Worm (Caenorhabditis elegans) whole organism, young adult: Measurements from ENCODE around the gene bas-1.
A peak's percentile ranks its signal among the peaks of the same experiment; 100 is the strongest.

Experiments
- F55B11.4 ChIP-seq: sonication (generic microtip); optimal IDR thresholded peaks from 2 replicates; lab custom pipeline; 2016; ENCODE audit warnings: missing compliant biosample characterization, missing genetic modification characterization, borderline replicate concordance; ENCODE audit not compliant: insufficient read depth
- K12H6.12 ChIP-seq: fragments of 200-800 bp; sonication (Bioruptor generic); optimal IDR thresholded peaks from 2 replicates; lab custom pipeline; 2018; ENCODE audit warnings: mild to moderate bottlenecking, missing genetic modification characterization, missing compliant biosample characterization
- Y53G8AR.9 ChIP-seq: fragments of 200-800 bp; sonication (Bioruptor generic); conservative IDR thresholded peaks from 2 replicates; pipeline ENCODE4 v1.3.6; 2022; ENCODE audit warnings: missing genetic modification reagents, missing genetic modification characterization, missing compliant biosample characterization
- ZK185.1 ChIP-seq: sonication (generic microtip); optimal IDR thresholded peaks from 2 replicates; lab custom pipeline; 2016; ENCODE audit warnings: mild to moderate bottlenecking, missing genetic modification characterization, missing compliant biosample characterization; ENCODE audit not compliant: poor library complexity, severe bottlenecking
- aptf-3 ChIP-seq: fragments of 200-800 bp; sonication (Bioruptor generic); IDR thresholded peaks from 2 replicates; pipeline ENCODE4 v1.3.6; 2022; ENCODE audit warnings: missing genetic modification characterization, missing compliant biosample characterization
- attf-3 ChIP-seq: fragments of 200-800 bp; sonication (Bioruptor generic); conservative IDR thresholded peaks from 2 replicates; pipeline ENCODE4 v1.3.6; 2022; ENCODE audit warnings: missing genetic modification reagents, missing genetic modification characterization, missing compliant biosample characterization
- bed-1 ChIP-seq: fragments of 200-800 bp; sonication (Bioruptor generic); IDR thresholded peaks from 2 replicates; pipeline ENCODE4 v1.3.6; 2022; ENCODE audit warnings: missing genetic modification reagents, missing genetic modification characterization, missing compliant biosample characterization
- bed-2 ChIP-seq: fragments of 200-800 bp; sonication (Bioruptor generic); IDR thresholded peaks from 2 replicates; pipeline ENCODE4 v1.3.6; 2022; ENCODE audit warnings: missing genetic modification reagents, missing genetic modification characterization, missing compliant biosample characterization
- cebp-1 ChIP-seq, 2 experiments: fragments of 200-800 bp in 1 of 2; sonication (Bioruptor generic) in 1 of 2; sonication (generic microtip) in 1 of 2; IDR thresholded peaks in 1 of 2; optimal IDR thresholded peaks in 1 of 2; 2 replicates each; pipeline versions ENCODE4 v1.3.6 to Lab custom; 2017 to 2022; ENCODE audit warnings: missing compliant biosample characterization in 2 of 2, missing genetic modification characterization in 2 of 2, mild to moderate bottlenecking in 1 of 2, missing genetic modification reagents in 1 of 2, moderate library complexity in 1 of 2
- cebp-2 ChIP-seq: fragments of 200-800 bp; sonication (Bioruptor generic); IDR thresholded peaks from 2 replicates; pipeline ENCODE4 v1.3.6; 2022; ENCODE audit warnings: missing genetic modification characterization, missing compliant biosample characterization
- ceh-27 ChIP-seq: fragments of 200-800 bp; sonication (Bioruptor generic); optimal IDR thresholded peaks from 2 replicates; lab custom pipeline; 2018; ENCODE audit warnings: mild to moderate bottlenecking, missing genetic modification characterization, moderate library complexity, missing compliant biosample characterization
- ceh-40 ChIP-seq: fragments of 200-800 bp; sonication (Bioruptor generic); IDR thresholded peaks from 2 replicates; pipeline ENCODE4 v1.3.6; 2022; ENCODE audit warnings: missing genetic modification characterization, missing compliant biosample characterization
- ceh-91 ChIP-seq: fragments of 200-800 bp; sonication (Bioruptor generic); IDR thresholded peaks from 2 replicates; pipeline ENCODE4 v1.3.6; 2022; ENCODE audit warnings: missing genetic modification reagents, missing genetic modification characterization, missing compliant biosample characterization
- him-1 ChIP-seq: sonication (generic microtip); optimal IDR thresholded peaks from 2 replicates; lab custom pipeline; 2016; ENCODE audit warnings: missing genotype, missing genetic modification reagents, missing genetic modification characterization, missing compliant biosample characterization
- hmg-1.2 ChIP-seq: fragments of 200-800 bp; sonication (Bioruptor generic); IDR thresholded peaks from 2 replicates; pipeline ENCODE4 v1.3.6; 2022; ENCODE audit warnings: missing genetic modification reagents, missing genetic modification characterization, missing compliant biosample characterization
- hsf-1 ChIP-seq: fragments of 200-800 bp; sonication (Bioruptor generic); IDR thresholded peaks from 2 replicates; pipeline ENCODE4 v1.3.6; 2022; ENCODE audit warnings: missing genetic modification reagents, missing genetic modification characterization, missing compliant biosample characterization
- let-607 ChIP-seq, 2 experiments: fragments of 200-800 bp in 1 of 2; sonication (Bioruptor generic) in 1 of 2; sonication (generic microtip) in 1 of 2; optimal IDR thresholded peaks; 2 replicates each; lab custom pipeline; 2016 to 2018; ENCODE audit warnings: mild to moderate bottlenecking in 2 of 2, missing compliant biosample characterization in 2 of 2, missing genetic modification characterization in 2 of 2, moderate library complexity in 2 of 2, missing genotype in 1 of 2
- madf-8 ChIP-seq: fragments of 200-800 bp; sonication (Bioruptor generic); conservative IDR thresholded peaks from 2 replicates; pipeline ENCODE4 v1.3.6; 2022; ENCODE audit warnings: missing genetic modification reagents, missing genetic modification characterization, missing compliant biosample characterization
- nhr-80 ChIP-seq: sonication (generic microtip); optimal IDR thresholded peaks from 2 replicates; lab custom pipeline; 2016; ENCODE audit warnings: missing genetic modification characterization, missing compliant biosample characterization
- repo-1 ChIP-seq: sonication (generic microtip); optimal IDR thresholded peaks from 2 replicates; lab custom pipeline; 2017; ENCODE audit warnings: mild to moderate bottlenecking, missing genetic modification characterization, missing compliant biosample characterization
- rpc-1 ChIP-seq, 2 experiments: fragments of 150-350 bp in 1 of 2; sonication (generic microtip) in 1 of 2; optimal IDR thresholded peaks; 2 replicates each; lab custom pipeline; 2014 to 2018; ENCODE audit warnings: missing biosample characterization in 1 of 2, missing genetic modification characterization in 1 of 2, missing genetic modification reagents in 1 of 2, missing genotype in 1 of 2
- sdz-38 ChIP-seq: sonication (generic microtip); optimal IDR thresholded peaks from 2 replicates; lab custom pipeline; 2016; ENCODE audit warnings: missing genotype, missing genetic modification characterization, missing compliant biosample characterization
- snpc-1.1 ChIP-seq: sonication (generic microtip); optimal IDR thresholded peaks from 2 replicates; lab custom pipeline; 2017; ENCODE audit warnings: missing genetic modification characterization, mild to moderate bottlenecking, missing compliant biosample characterization, antibody characterized with exemption, moderate library complexity, missing genotype, missing genetic modification reagents; ENCODE audit not compliant: insufficient read depth
- snpc-3.4 ChIP-seq: sonication (generic microtip); optimal IDR thresholded peaks from 2 replicates; lab custom pipeline; 2017; ENCODE audit warnings: missing genetic modification characterization, mild to moderate bottlenecking, missing compliant biosample characterization, antibody characterized with exemption, moderate library complexity, missing genotype, missing genetic modification reagents
- xnd-1 ChIP-seq: sonication (generic microtip); optimal IDR thresholded peaks from 2 replicates; lab custom pipeline; 2016; ENCODE audit warnings: missing genotype, missing genetic modification reagents, missing genetic modification characterization, missing compliant biosample characterization
- zfh-2 ChIP-seq: fragments of 200-800 bp; sonication (Bioruptor generic); conservative IDR thresholded peaks from 2 replicates; pipeline ENCODE4 v1.3.6; 2022; ENCODE audit warnings: missing genetic modification reagents, missing genetic modification characterization, missing compliant biosample characterization
- zim-3 ChIP-seq: sonication (generic microtip); optimal IDR thresholded peaks from 2 replicates; lab custom pipeline; 2017; ENCODE audit warnings: mild to moderate bottlenecking, missing genetic modification characterization, moderate library complexity, missing compliant biosample characterization
- ztf-28 ChIP-seq: fragments of 200-800 bp; sonication (Bioruptor generic); IDR thresholded peaks from 2 replicates; pipeline ENCODE4 v1.3.6; 2022; ENCODE audit warnings: missing genetic modification reagents, missing genetic modification characterization, missing compliant biosample characterization

The bas-1 gene

DNA sequence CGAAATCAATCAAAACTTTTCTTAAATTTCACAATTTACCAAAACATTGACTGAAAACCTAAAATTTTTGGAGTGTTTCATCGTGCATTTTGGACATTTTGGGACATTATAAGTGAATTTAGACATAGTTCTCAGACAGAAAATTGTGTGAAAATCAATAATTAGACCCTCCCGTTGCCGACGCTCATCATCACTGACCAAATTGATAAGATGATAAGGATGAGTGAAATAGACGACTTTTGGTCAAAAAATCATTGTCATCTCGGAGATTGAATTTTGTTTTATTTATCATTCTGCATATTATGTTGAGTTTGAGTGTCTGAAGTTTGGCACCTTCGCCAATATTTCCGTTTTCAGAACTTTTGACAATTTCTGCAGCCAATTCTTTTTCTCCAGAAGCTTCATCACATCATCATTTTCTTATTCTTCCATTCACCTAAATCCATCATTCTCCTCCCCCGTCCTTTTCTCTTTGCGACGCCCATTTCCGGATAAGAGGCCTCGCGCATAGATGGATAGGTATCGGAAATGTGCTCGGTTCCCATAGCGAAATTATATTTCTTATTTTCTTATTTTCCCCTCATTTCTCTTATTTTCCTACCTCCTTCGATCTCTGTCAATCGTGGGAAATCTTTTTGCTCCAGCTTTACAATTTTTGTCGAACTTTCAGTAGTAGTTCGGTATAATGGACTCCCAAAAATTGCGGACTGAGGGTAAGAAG lies at the start of gene bas-1:
Gene bas-1 (plus strand): TSS at position 671 of the 721 bp plus-strand sequence.
- TF ChIP-seq nhr-80 (tag; lab: Kevin White, UChicago) (peak; percentile 50), zfh-2 (GFP tag; lab: Robert Waterston, UW) (no peak)

DNA sequence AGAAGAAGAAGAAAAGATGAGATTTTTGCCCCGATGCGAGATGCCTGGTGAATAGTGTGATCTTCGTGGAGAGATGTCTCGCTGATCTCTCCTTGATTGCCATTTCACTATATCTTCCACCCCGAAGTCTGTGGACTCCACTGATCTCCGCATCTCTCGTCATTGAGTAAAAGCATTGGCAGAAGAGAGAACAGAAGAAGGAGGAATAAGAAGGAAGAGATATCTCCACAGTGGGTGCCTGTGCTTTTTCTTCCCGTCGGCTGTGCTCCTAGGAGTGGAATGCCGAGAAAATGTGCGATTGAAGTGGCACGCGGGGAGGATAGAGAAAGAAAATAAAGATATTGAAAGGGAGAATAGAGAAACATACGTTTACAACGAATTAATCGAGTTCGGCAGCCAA lies 48.4 kb upstream of the bas-1 start:
- TF ChIP-seq attf-3 (no peak), zfh-2 (GFP tag; lab: Robert Waterston, UW) (peak; percentile 84), hmg-1.2 (GFP tag; lab: Robert Waterston, UW) (0 out of 2 replicates have a peak, but pooled peaks have one; percentile 10)

DNA sequence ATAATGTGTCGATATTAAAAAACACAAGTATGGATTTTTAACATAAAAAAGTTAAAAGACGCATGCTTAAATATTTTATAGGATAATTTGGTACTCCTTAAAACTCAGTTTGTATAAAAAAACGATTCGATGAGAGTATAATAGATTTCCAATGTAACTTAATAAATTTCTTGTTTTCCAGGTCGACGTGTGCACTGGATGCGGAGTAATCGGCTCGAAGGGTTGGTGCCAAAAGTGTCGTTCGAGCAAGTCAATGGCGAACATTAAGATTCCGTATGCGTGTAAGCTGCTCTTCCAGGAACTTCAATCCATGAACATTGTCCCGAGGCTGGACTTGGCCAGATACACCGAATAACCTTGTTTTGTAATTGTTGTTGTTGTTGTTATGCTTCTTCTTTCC lies 47.7 kb upstream of the bas-1 start:
- no peak for TF ChIP-seq bed-1 (GFP tag; lab: Robert Waterston, UW)
- TF ChIP-seq madf-8 = no peak

DNA sequence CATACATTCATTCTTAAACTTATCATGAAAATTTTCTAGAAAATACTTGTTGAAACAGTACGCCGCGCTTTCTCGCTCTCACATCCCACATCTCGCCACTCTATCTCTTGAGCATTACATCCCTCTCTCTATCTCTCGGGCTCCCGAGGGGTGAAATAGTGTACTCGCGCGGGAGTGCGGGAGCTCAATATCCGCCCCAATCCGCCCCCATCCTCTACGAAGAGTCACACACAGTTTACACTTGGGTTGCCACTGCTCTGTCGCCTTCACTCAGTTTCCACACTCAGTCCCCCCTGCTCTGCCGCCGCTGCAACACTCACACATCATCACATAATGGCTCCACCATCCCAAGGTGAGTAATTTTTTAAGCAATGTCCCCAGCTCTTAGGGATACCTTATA lies 47.3 kb upstream of the bas-1 start, which contains the start of gene mlc-3:
Gene mlc-3 (plus strand): TSS at position 227 of the 400 bp plus-strand sequence.
- no peak for TF ChIP-seq K12H6.12 (tag; lab: Kevin White, UChicago)
- TF ChIP-seq snpc-3.4 (tag; lab: Kevin White, UChicago) = no peak
- TF ChIP-seq Y53G8AR.9 = 0 out of 2 replicates have a peak, but pooled peaks have one; percentile 46
- TF ChIP-seq hmg-1.2 (GFP tag; lab: Robert Waterston, UW) = no peak
- 0 out of 2 replicates have a peak, but pooled peaks have one; percentile 69 for TF ChIP-seq ztf-28
- no peak for TF ChIP-seq cebp-1 (GFP tag; IDR thresholded peaks at IDR 0.05; lab: Robert Waterston, UW)
- TF ChIP-seq cebp-1 (tag; optimal IDR thresholded peaks at IDR 0.05; lab: Kevin White, UChicago) = peak; percentile 15
- TF ChIP-seq zfh-2 (GFP tag; lab: Robert Waterston, UW) = peak; percentile 64
- TF ChIP-seq zim-3 (tag; lab: Kevin White, UChicago) = no peak
- no peak for TF ChIP-seq sdz-38 (tag; lab: Kevin White, UChicago)
- no peak for TF ChIP-seq hsf-1 (GFP tag; lab: Robert Waterston, UW)
- peak; percentile 47 for TF ChIP-seq him-1

DNA sequence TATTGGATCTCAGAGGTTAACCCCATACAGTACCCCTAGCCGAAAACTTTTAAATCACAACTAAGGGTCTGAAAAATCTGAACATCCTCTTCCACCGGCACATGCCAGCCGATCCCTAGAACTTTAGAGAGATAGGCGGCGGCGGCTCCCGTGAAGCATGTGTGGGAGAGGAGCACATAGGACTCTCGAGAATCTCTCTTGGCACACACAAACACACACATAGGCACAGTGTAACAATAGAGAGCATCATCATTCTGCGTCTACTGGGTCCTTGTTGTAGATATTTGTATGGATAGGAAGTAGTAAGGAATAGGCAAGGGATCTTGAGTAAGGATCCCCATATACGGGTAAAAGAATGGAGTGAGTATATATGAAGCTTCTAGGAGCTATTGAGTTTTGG lies 46.4 kb upstream of the bas-1 start:
- TF ChIP-seq ceh-27 (GFP tag; lab: Kevin White, UChicago) (peak; percentile 2), ceh-40 (GFP tag; lab: Robert Waterston, UW) (no peak)

DNA sequence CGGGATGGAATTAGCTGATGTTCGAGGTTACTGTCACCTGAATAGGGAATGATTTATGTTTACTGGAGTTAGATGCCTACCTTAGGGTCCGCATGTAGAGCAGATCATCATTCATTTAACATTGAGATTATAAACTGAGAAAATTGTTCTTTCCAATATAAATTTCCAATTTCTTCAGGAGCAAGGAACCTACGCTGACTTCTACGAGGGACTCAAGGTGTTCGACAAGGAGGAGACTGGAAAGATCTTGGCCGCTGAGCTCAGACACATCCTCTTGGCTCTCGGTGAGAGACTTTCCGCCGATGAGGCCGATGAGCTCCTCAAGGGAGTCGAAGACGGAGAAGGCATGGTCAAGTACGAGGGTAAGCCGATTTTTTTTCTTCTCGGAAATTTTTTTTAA lies 45.6 kb upstream of the bas-1 start:
- TF ChIP-seq repo-1 (tag; lab: Kevin White, UChicago) = no peak
- TF ChIP-seq cebp-2 = no peak
- TF ChIP-seq hmg-1.2 (GFP tag; lab: Robert Waterston, UW) = no peak
- TF ChIP-seq F55B11.4 (tag; lab: Kevin White, UChicago) = no peak
- no peak for TF ChIP-seq madf-8
- TF ChIP-seq xnd-1 = no peak
- TF ChIP-seq snpc-1.1 (tag; lab: Kevin White, UChicago) = no peak
- no peak for TF ChIP-seq rpc-1 (optimal IDR thresholded peaks at IDR 0.05; lab: Kevin White, UChicago)
- no peak for TF ChIP-seq rpc-1 (tag; optimal IDR thresholded peaks at IDR 0.05; lab: Kevin White, UChicago)

DNA sequence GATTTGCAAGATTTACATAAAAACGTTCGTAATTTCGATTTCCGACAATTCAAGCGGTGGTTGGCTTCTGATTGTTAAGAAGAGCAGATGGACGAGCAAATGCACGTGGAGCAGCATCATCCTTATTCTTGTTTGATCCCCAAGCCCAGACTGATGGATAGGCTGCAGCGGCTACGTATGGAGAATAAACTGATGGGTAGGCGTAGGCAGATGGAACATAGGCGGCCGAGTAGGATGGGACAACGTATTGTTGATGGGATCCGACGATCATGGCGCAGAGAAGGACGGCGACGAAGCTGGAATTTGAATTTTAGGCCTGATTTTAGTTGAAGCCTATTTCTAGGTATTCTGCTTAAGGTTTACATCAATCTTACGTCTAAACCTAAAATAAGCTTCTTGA lies 43.8 kb upstream of the bas-1 start:
- TF ChIP-seq aptf-3 (GFP tag; lab: Robert Waterston, UW) = 0 out of 2 replicates have a peak, but pooled peaks have one; percentile 12
- TF ChIP-seq let-607 (tag; optimal IDR thresholded peaks at IDR 0.05; lab: Kevin White, UChicago) = no peak
- no peak for TF ChIP-seq bed-2 (GFP tag; lab: Robert Waterston, UW)
- no peak for TF ChIP-seq ztf-28
- TF ChIP-seq ZK185.1 = no peak
- no peak for TF ChIP-seq ceh-91 (GFP tag; lab: Robert Waterston, UW)
